ENCODE assay signal across 4 fruit fly cellular contexts in the genomic region with DNA sequence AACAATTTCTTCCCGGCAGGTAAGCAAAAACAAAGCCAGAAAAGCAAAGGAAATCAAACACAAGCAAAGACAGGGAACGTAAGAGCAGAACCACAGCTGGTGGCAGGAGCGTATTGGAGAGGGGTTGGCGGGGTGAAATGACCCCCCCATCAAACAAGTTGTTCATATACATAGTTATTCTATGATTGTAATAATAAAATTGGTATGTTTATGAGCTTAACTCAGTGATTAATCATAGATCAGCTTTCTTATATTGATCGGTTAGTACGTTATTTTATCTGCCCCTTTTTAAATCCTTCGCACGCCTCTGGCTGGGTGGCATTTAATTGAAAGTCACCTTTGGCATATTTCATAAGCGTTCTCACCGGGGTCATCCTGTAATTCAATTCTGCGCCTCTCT.
TF ChIP-seq lines count a peak whose summit lies in the region.

No protein-coding gene starts in this region.

- no peak for TF ChIP-seq CTCF in whole organism, embryonic (GFP tag; optimal IDR thresholded peaks at IDR 0.05; lab: Kevin White, UChicago)

TF ChIP-seq in whole organism, embryonic, 481 proteins besides CTCF, POLR2A, EP300 and RAD21 (continues in another document):
- TF ChIP-seq chn (GFP tag; optimal IDR thresholded peaks at IDR 0.05; lab: Kevin White, UChicago) (peak; percentile 22), kah (GFP tag; optimal IDR thresholded peaks at IDR 0.05; lab: Kevin White, UChicago) (no peak), nom (GFP tag; optimal IDR thresholded peaks at IDR 0.05; lab: Kevin White, UChicago) (peak; percentile 0), CG17328 (GFP tag; IDR thresholded peaks at IDR 0.05; lab: Robert Waterston, UW) (0 out of 2 replicates have a peak, but pooled peaks have one; percentile 20), ara (GFP tag; IDR thresholded peaks at IDR 0.05; lab: Robert Waterston, UW) (peak; percentile 27; the same call in 1 of the 2 replicates), Drgx (GFP tag; IDR thresholded peaks at IDR 0.05; lab: Robert Waterston, UW) (0 out of 2 replicates have a peak, but pooled peaks have one; percentile 18), CG4360 (GFP tag; IDR thresholded peaks at IDR 0.05; lab: Robert Waterston, UW) (no peak), HmgZ (tag; optimal IDR thresholded peaks at IDR 0.05; lab: Kevin White, UChicago) (no peak), ATbp (GFP tag; optimal IDR thresholded peaks at IDR 0.05; lab: Kevin White, UChicago) (peak; percentile 39), prd (optimal IDR thresholded peaks at IDR 0.05; lab: Kevin White, UChicago) (no peak), prd (GFP tag; IDR thresholded peaks at IDR 0.05; lab: Robert Waterston, UW) (no peak), Adf1 (GFP tag; IDR thresholded peaks at IDR 0.05; lab: Robert Waterston, UW) (no peak), corto (GFP tag; optimal IDR thresholded peaks at IDR 0.05; lab: Kevin White, UChicago) (no peak), CG1603 (tag; optimal IDR thresholded peaks at IDR 0.05; lab: Kevin White, UChicago) (peak; percentile 19), Max (GFP tag; optimal IDR thresholded peaks at IDR 0.05; lab: Kevin White, UChicago) (no peak), crp (GFP tag; optimal IDR thresholded peaks at IDR 0.05; lab: Kevin White, UChicago) (no peak), CG3407 (GFP tag; optimal IDR thresholded peaks at IDR 0.05; lab: Kevin White, UChicago) (no peak), Hsf (GFP tag; optimal IDR thresholded peaks at IDR 0.05; lab: Kevin White, UChicago) (no peak), CG6813 (GFP tag; optimal IDR thresholded peaks at IDR 0.05; lab: Kevin White, UChicago) (peak; percentile 9), dmrt11E (tag; optimal IDR thresholded peaks at IDR 0.05; lab: Kevin White, UChicago) (peak; percentile 20), pros (GFP tag; optimal IDR thresholded peaks at IDR 0.05; lab: Kevin White, UChicago) (peak; percentile 49)

TF ChIP-seq in whole organism, prepupa, 60 proteins besides CTCF, POLR2A, EP300 and RAD21 (continues in another document):
- TF ChIP-seq topi (GFP tag; optimal IDR thresholded peaks at IDR 0.05; lab: Kevin White, UChicago): peak; percentile 56
- TF ChIP-seq Blimp-1 (GFP tag; optimal IDR thresholded peaks at IDR 0.05; lab: Kevin White, UChicago): no peak
- TF ChIP-seq esn (GFP tag; optimal IDR thresholded peaks at IDR 0.05; lab: Kevin White, UChicago): peak; percentile 56
- TF ChIP-seq dsx (GFP tag; optimal IDR thresholded peaks at IDR 0.05; lab: Kevin White, UChicago; ENCODE audit: poor library complexity, severe bottlenecking): peak; percentile 42
- TF ChIP-seq CG32006 (GFP tag; optimal IDR thresholded peaks at IDR 0.05; lab: Kevin White, UChicago): peak; percentile 26
- TF ChIP-seq pdm3 (GFP tag; optimal IDR thresholded peaks at IDR 0.05; lab: Kevin White, UChicago): peak; percentile 55
- peak; percentile 51 for TF ChIP-seq lz (GFP tag; optimal IDR thresholded peaks at IDR 0.05; lab: Kevin White, UChicago)
- TF ChIP-seq CG8319 (GFP tag; optimal IDR thresholded peaks at IDR 0.05; lab: Kevin White, UChicago): no peak
- TF ChIP-seq CG11902 (GFP tag; optimal IDR thresholded peaks at IDR 0.05; lab: Kevin White, UChicago): peak; percentile 43
- TF ChIP-seq CG6163 (GFP tag; IDR thresholded peaks at IDR 0.05; lab: Robert Waterston, UW): peak; percentile 53
- no peak for TF ChIP-seq Eip93F (GFP tag; optimal IDR thresholded peaks at IDR 0.05; lab: Kevin White, UChicago)
- peak; percentile 40 for TF ChIP-seq Sox15 (GFP tag; optimal IDR thresholded peaks at IDR 0.05; lab: Kevin White, UChicago)
- peak in 1 of 2 experiments; percentile 59 for TF ChIP-seq ss (GFP tag; optimal IDR thresholded peaks at IDR 0.05; lab: Kevin White, UChicago)
- peak; percentile 68 for TF ChIP-seq CG10631 (GFP tag; optimal IDR thresholded peaks at IDR 0.05; lab: Kevin White, UChicago)
- TF ChIP-seq CG16779 (tag; optimal IDR thresholded peaks at IDR 0.05; lab: Kevin White, UChicago): no peak
- TF ChIP-seq Sox102F (GFP tag; optimal IDR thresholded peaks at IDR 0.05; lab: Kevin White, UChicago): peak; percentile 29
- no peak for TF ChIP-seq salr (GFP tag; optimal IDR thresholded peaks at IDR 0.05; lab: Kevin White, UChicago)
- TF ChIP-seq CG15336 (GFP tag; IDR thresholded peaks at IDR 0.05; lab: Robert Waterston, UW): 0 out of 2 replicates have a peak, but pooled peaks have one; percentile 20
- TF ChIP-seq CG8632 (GFP tag; optimal IDR thresholded peaks at IDR 0.05; lab: Kevin White, UChicago): peak; percentile 49
- peak; percentile 48 for TF ChIP-seq CG3032 (tag; optimal IDR thresholded peaks at IDR 0.05; lab: Kevin White, UChicago)
- peak; percentile 0 for TF ChIP-seq Hr4 (GFP tag; optimal IDR thresholded peaks at IDR 0.05; lab: Kevin White, UChicago)
- peak; percentile 64 for TF ChIP-seq CG3919 (GFP tag; optimal IDR thresholded peaks at IDR 0.05; lab: Kevin White, UChicago)

TF ChIP-seq in whole organism, pupa, 21 proteins besides CTCF, POLR2A, EP300 and RAD21:
- peak; percentile 37 for TF ChIP-seq EcR (GFP tag; optimal IDR thresholded peaks at IDR 0.05; lab: Kevin White, UChicago)
- no peak for TF ChIP-seq rn (GFP tag; IDR thresholded peaks at IDR 0.05; lab: Robert Waterston, UW)
- TF ChIP-seq Pif1A (GFP tag; optimal IDR thresholded peaks at IDR 0.05; lab: Kevin White, UChicago): peak; percentile 39
- peak; percentile 55 for TF ChIP-seq CG9948 (tag; optimal IDR thresholded peaks at IDR 0.05; lab: Kevin White, UChicago)
- no peak for TF ChIP-seq gl (tag; optimal IDR thresholded peaks at IDR 0.05; lab: Kevin White, UChicago)
- no peak for TF ChIP-seq CG4496 (GFP tag; IDR thresholded peaks at IDR 0.05; lab: Robert Waterston, UW)
- TF ChIP-seq Ets98B (GFP tag; IDR thresholded peaks at IDR 0.05; lab: Robert Waterston, UW): no peak
- TF ChIP-seq Pif1B (GFP tag; optimal IDR thresholded peaks at IDR 0.05; lab: Kevin White, UChicago): peak; percentile 6
- TF ChIP-seq CG8159 (tag; optimal IDR thresholded peaks at IDR 0.05; lab: Kevin White, UChicago): peak; percentile 68
- peak; percentile 59 for TF ChIP-seq CG15710 (tag; optimal IDR thresholded peaks at IDR 0.05; lab: Kevin White, UChicago)
- peak; percentile 53 for TF ChIP-seq CG17806 (tag; optimal IDR thresholded peaks at IDR 0.05; lab: Kevin White, UChicago)
- TF ChIP-seq D1 (tag; optimal IDR thresholded peaks at IDR 0.05; lab: Kevin White, UChicago): no peak
- TF ChIP-seq CG10348 (GFP tag; IDR thresholded peaks at IDR 0.05; lab: Robert Waterston, UW): no peak
- TF ChIP-seq CG32121 (GFP tag; IDR thresholded peaks at IDR 0.05; lab: Robert Waterston, UW): no peak
- no peak for TF ChIP-seq CG34367 (tag; optimal IDR thresholded peaks at IDR 0.05; lab: Kevin White, UChicago)
- TF ChIP-seq CG13204 (GFP tag; optimal IDR thresholded peaks at IDR 0.05; lab: Kevin White, UChicago): no peak
- TF ChIP-seq Snoo (tag; optimal IDR thresholded peaks at IDR 0.05; lab: Kevin White, UChicago): peak; percentile 4
- TF ChIP-seq CG12605 (GFP tag; IDR thresholded peaks at IDR 0.05; lab: Robert Waterston, UW): no peak
- TF ChIP-seq fd96Ca (GFP tag; IDR thresholded peaks at IDR 0.05; lab: Robert Waterston, UW): no peak
- peak; percentile 47 for TF ChIP-seq CG8301 (tag; optimal IDR thresholded peaks at IDR 0.05; lab: Kevin White, UChicago)
- peak; percentile 50 for TF ChIP-seq CG14655 (GFP tag; optimal IDR thresholded peaks at IDR 0.05; lab: Kevin White, UChicago)

TF ChIP-seq in whole organism, wandering third instar larva, 38 proteins besides CTCF, POLR2A, EP300 and RAD21:
- TF ChIP-seq br (GFP tag; optimal IDR thresholded peaks at IDR 0.05; lab: Kevin White, UChicago): peak; percentile 21
- TF ChIP-seq fru (GFP tag; optimal IDR thresholded peaks at IDR 0.05; lab: Kevin White, UChicago): peak; percentile 52
- peak; percentile 43 for TF ChIP-seq HLH106 (tag; optimal IDR thresholded peaks at IDR 0.05; lab: Kevin White, UChicago)
- peak; percentile 20 for TF ChIP-seq Sp1 (GFP tag; optimal IDR thresholded peaks at IDR 0.05; lab: Kevin White, UChicago)
- no peak for TF ChIP-seq Jra (GFP tag; optimal IDR thresholded peaks at IDR 0.05; lab: Kevin White, UChicago)
- peak in 1 of 2 experiments; percentile 50 for TF ChIP-seq foxo (GFP tag; optimal IDR thresholded peaks at IDR 0.05; lab: Kevin White, UChicago)
- TF ChIP-seq Hr83 (GFP tag; optimal IDR thresholded peaks at IDR 0.05; lab: Kevin White, UChicago; ENCODE audit: poor library complexity, severe bottlenecking): no peak
- peak; percentile 54 for TF ChIP-seq h (GFP tag; optimal IDR thresholded peaks at IDR 0.05; lab: Kevin White, UChicago)
- TF ChIP-seq ey (GFP tag; optimal IDR thresholded peaks at IDR 0.05; lab: Kevin White, UChicago): peak; percentile 10
- peak; percentile 2 for TF ChIP-seq CG9705 (GFP tag; optimal IDR thresholded peaks at IDR 0.05; lab: Kevin White, UChicago)

Comparison
In these comparisons a context has a peak if more than half of its experiments do, and no peak if none do; other contexts are left out.
1. Of the 7 proteins assayed by ChIP-seq in both whole organism, embryonic and whole organism, prepupa: peak only in whole organism, embryonic: none; only in whole organism, prepupa: Hr39 and Sox102F; in both: none; in neither: 5.